Worm (Caenorhabditis elegans) whole organism, L2 larva: Measurements from ENCODE around the gene Y55B1BR.8.

ENCODE experiments used
- elt-3 ChIP-seq: sonication (generic microtip); optimal IDR thresholded peaks from 2 replicates; lab custom pipeline; 2017; ENCODE audit warnings: missing biosample characterization, missing genetic modification characterization
- lin-13 ChIP-seq: fragments of 150-350 bp; optimal IDR thresholded peaks from 2 replicates; lab custom pipeline; 2014; ENCODE audit warnings: missing biosample characterization, missing genetic modification reagents, missing genetic modification characterization
- lin-39 ChIP-seq: fragments of 150-350 bp; optimal IDR thresholded peaks from 2 replicates; lab custom pipeline; 2014; ENCODE audit warnings: missing biosample characterization, missing genetic modification reagents, missing genetic modification characterization
- nhr-10 ChIP-seq: sonication (generic microtip); optimal IDR thresholded peaks from 2 replicates; lab custom pipeline; 2017; ENCODE audit warnings: missing biosample characterization, missing genetic modification characterization
- peb-1 ChIP-seq: fragments of 150-350 bp; optimal IDR thresholded peaks from 2 replicates; lab custom pipeline; 2014; ENCODE audit warnings: missing biosample characterization, missing genetic modification characterization
- skn-1 ChIP-seq: sonication (generic microtip); optimal IDR thresholded peaks from 2 replicates; lab custom pipeline; 2017; ENCODE audit warnings: missing biosample characterization, missing genetic modification characterization
- sma-3 ChIP-seq: sonication (generic microtip); optimal IDR thresholded peaks from 2 replicates; lab custom pipeline; 2016; ENCODE audit warnings: missing genetic modification reagents, missing genetic modification characterization, missing compliant biosample characterization
- unc-62 ChIP-seq: fragments of 150-350 bp; optimal IDR thresholded peaks from 2 replicates; lab custom pipeline; 2014; ENCODE audit warnings: missing biosample characterization, missing genetic modification reagents, missing genetic modification characterization
- zag-1 ChIP-seq: fragments of 150-350 bp; optimal IDR thresholded peaks from 2 replicates; lab custom pipeline; 2014; ENCODE audit warnings: missing biosample characterization, missing genetic modification characterization
- ztf-4 ChIP-seq: fragments of 150-350 bp; optimal IDR thresholded peaks from 2 replicates; lab custom pipeline; 2014; ENCODE audit warnings: missing biosample characterization, missing genetic modification characterization

Y55B1BR.8 gene

DNA sequence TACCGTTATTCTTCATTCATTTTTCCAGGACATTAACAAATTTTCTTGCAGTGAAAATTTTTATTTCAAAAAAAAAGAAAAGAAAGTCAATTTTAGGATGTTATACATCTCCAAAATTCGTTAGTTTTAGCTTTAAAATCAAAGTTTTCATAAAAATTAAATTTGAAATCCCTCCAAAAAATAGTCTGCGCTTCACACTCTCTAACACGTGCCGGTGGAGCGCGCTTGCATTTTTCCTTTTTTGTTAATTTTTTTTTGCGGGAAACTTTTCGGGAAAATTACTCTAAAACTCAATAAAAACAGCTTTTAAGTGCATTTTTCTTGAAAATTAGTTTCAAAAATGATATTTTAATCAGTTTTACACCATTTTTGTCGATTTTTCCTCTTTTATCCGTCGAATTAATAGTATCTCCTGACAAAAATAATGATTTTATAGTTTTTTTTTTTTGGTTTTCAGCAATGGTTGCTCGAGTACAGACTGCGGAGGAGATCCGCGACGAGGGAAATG is 46.9 kb downstream of the Y55B1BR.8 start, which contains the start of gene unc-45 (continued):
- peak; percentile 31 for TF ChIP-seq lin-13 (GFP tag; lab: Kevin White, UChicago)
- no peak for TF ChIP-seq ztf-4 (tag; lab: Kevin White, UChicago)
- no peak for TF ChIP-seq elt-3 (tag; lab: Kevin White, UChicago)
- TF ChIP-seq peb-1 (tag; lab: Kevin White, UChicago) = no peak
- TF ChIP-seq nhr-10 = no peak
- TF ChIP-seq sma-3 = no peak
- no peak for TF ChIP-seq unc-62 (GFP tag; lab: Kevin White, UChicago)
- no peak for TF ChIP-seq skn-1
- no peak for TF ChIP-seq zag-1 (tag; lab: Kevin White, UChicago)
- no peak for TF ChIP-seq lin-39 (tag; lab: Kevin White, UChicago)
